Worm (Caenorhabditis elegans) whole organism, young adult: ENCODE data around the gene sup-26.

Experiments used
- F23B12.7 ChIP-seq: sonication (generic microtip); optimal IDR thresholded peaks from 2 replicates; lab custom pipeline; 2017; ENCODE audit warnings: missing genetic modification characterization, mild to moderate bottlenecking, missing compliant biosample characterization, antibody characterized with exemption, moderate library complexity; ENCODE audit not compliant: insufficient read depth
- F57A8.1 ChIP-seq: fragments of 200-800 bp; sonication (Bioruptor generic); optimal IDR thresholded peaks from 2 replicates; lab custom pipeline; 2018; ENCODE audit warnings: mild to moderate bottlenecking, missing genetic modification characterization, moderate library complexity, missing compliant biosample characterization
- T07F8.4 ChIP-seq: sonication (generic microtip); optimal IDR thresholded peaks from 2 replicates; lab custom pipeline; 2016; ENCODE audit warnings: mild to moderate bottlenecking, missing genetic modification characterization, moderate library complexity, missing compliant biosample characterization
- ama-1 ChIP-seq, 3 experiments: fragments of 150-350 bp in 1 of 3; sonication (generic microtip) in 2 of 3; optimal IDR thresholded peaks; 2 replicates each; lab custom pipeline; 2014 to 2018; ENCODE audit warnings: missing biosample characterization in 2 of 3, missing genetic modification characterization in 2 of 3, missing genetic modification reagents in 2 of 3
- athp-1 ChIP-seq: sonication (generic microtip); optimal IDR thresholded peaks from 2 replicates; lab custom pipeline; 2017; ENCODE audit warnings: mild to moderate bottlenecking, missing genetic modification characterization, missing compliant biosample characterization
- ceh-100 ChIP-seq: fragments of 200-800 bp; sonication (Bioruptor generic); IDR thresholded peaks from 2 replicates; pipeline ENCODE4 v1.3.6; 2022; ENCODE audit warnings: missing genetic modification reagents, missing genetic modification characterization, missing compliant biosample characterization
- chd-7 ChIP-seq: sonication (generic microtip); optimal IDR thresholded peaks from 2 replicates; lab custom pipeline; 2016; ENCODE audit warnings: mild to moderate bottlenecking, missing genetic modification characterization, moderate library complexity, missing compliant biosample characterization
- ets-4 ChIP-seq: fragments of 200-800 bp; sonication (Bioruptor generic); optimal IDR thresholded peaks from 2 replicates; lab custom pipeline; 2018; ENCODE audit warnings: mild to moderate bottlenecking, missing genetic modification characterization, missing compliant biosample characterization
- unc-62 ChIP-seq: fragments of 150-350 bp; optimal IDR thresholded peaks from 2 replicates; lab custom pipeline; 2014; ENCODE audit warnings: missing biosample characterization, missing genetic modification reagents, missing genetic modification characterization

- no peak for TF ChIP-seq T07F8.4
- TF ChIP-seq F23B12.7: no peak
- TF ChIP-seq unc-62 (GFP tag; lab: Kevin White, UChicago): no peak
- TF ChIP-seq athp-1 (tag; lab: Kevin White, UChicago): no peak
- no peak for TF ChIP-seq ama-1 (optimal IDR thresholded peaks at IDR 0.05; lab: Kevin White, UChicago)
- TF ChIP-seq ama-1 (GFP tag; optimal IDR thresholded peaks at IDR 0.05; lab: Kevin White, UChicago): no peak
- TF ChIP-seq chd-7 (tag; lab: Kevin White, UChicago): no peak
- TF ChIP-seq ceh-100: no peak
- TF ChIP-seq F57A8.1 (GFP tag; lab: Kevin White, UChicago): no peak
- TF ChIP-seq ets-4: no peak
Observed at ce11 chrIII:4291216-4291691, 11.2 kb upstream of the sup-26 start, which contains the start of gene mcm-5.
